Worm (Caenorhabditis elegans) whole organism, L3 larva: ENCODE measurements around the gene glb-29.
A peak's percentile ranks its signal among the peaks of the same experiment; 100 is the strongest.

Experiments
- R02D3.7 ChIP-seq: fragments of 150-350 bp; optimal IDR thresholded peaks from 2 replicates; lab custom pipeline; 2014; ENCODE audit warnings: missing biosample characterization, missing genetic modification characterization
- ZK546.5 ChIP-seq: sonication (generic microtip); optimal IDR thresholded peaks from 2 replicates; lab custom pipeline; 2017; ENCODE audit warnings: missing biosample characterization, missing genetic modification characterization
- ama-1 ChIP-seq: fragments of 150-350 bp; optimal IDR thresholded peaks from 2 replicates; lab custom pipeline; 2018
- ceh-28 ChIP-seq: fragments of 150-350 bp; optimal IDR thresholded peaks from 2 replicates; lab custom pipeline; 2014; ENCODE audit warnings: missing biosample characterization, missing genetic modification reagents, missing genetic modification characterization
- ceh-82 ChIP-seq: fragments of 150-350 bp; optimal IDR thresholded peaks from 2 replicates; lab custom pipeline; 2014; ENCODE audit warnings: missing biosample characterization, missing genetic modification characterization
- ceh-9 ChIP-seq: sonication (generic microtip); optimal IDR thresholded peaks from 2 replicates; lab custom pipeline; 2018; ENCODE audit warnings: missing biosample characterization, missing genetic modification characterization
- daf-12 ChIP-seq: fragments of 150-350 bp; optimal IDR thresholded peaks from 2 replicates; lab custom pipeline; 2014; ENCODE audit warnings: missing biosample characterization, missing genetic modification reagents, missing genetic modification characterization
- egl-5 ChIP-seq: fragments of 150-350 bp; optimal IDR thresholded peaks from 2 replicates; lab custom pipeline; 2017; ENCODE audit warnings: missing biosample characterization, missing genetic modification reagents, missing genetic modification characterization, inconsistent platforms
- elt-1 ChIP-seq: fragments of 150-350 bp; optimal IDR thresholded peaks from 2 replicates; lab custom pipeline; 2014; ENCODE audit warnings: missing biosample characterization, missing genetic modification characterization
- elt-2 ChIP-seq: sonication (generic microtip); optimal IDR thresholded peaks from 2 replicates; lab custom pipeline; 2016; ENCODE audit warnings: missing genetic modification reagents, mild to moderate bottlenecking, missing genetic modification characterization, missing compliant biosample characterization
- eor-1 ChIP-seq, 2 experiments: fragments of 150-350 bp; optimal IDR thresholded peaks; 2 replicates each; lab custom pipeline; 2014 to 2018; ENCODE audit warnings: missing biosample characterization in 2 of 2, missing genetic modification characterization in 2 of 2
- fkh-10 ChIP-seq: sonication (generic microtip); optimal IDR thresholded peaks from 2 replicates; lab custom pipeline; 2017; ENCODE audit warnings: missing biosample characterization, missing genetic modification reagents, missing genetic modification characterization
- fos-1 ChIP-seq: fragments of 150-350 bp; optimal IDR thresholded peaks from 2 replicates; lab custom pipeline; 2014; ENCODE audit warnings: missing biosample characterization, missing genetic modification characterization
- hmg-11 ChIP-seq: sonication (generic microtip); optimal IDR thresholded peaks from 2 replicates; lab custom pipeline; 2016; ENCODE audit warnings: missing genetic modification characterization, missing compliant biosample characterization
- jun-1 ChIP-seq: fragments of 150-350 bp; optimal IDR thresholded peaks from 2 replicates; lab custom pipeline; 2014; ENCODE audit warnings: missing biosample characterization, missing genetic modification reagents, missing genetic modification characterization
- lin-15B ChIP-seq: fragments of 150-350 bp; optimal IDR thresholded peaks from 2 replicates; lab custom pipeline; 2014; ENCODE audit warnings: missing biosample characterization, missing genetic modification characterization
- lin-39 ChIP-seq: fragments of 150-350 bp; optimal IDR thresholded peaks from 2 replicates; lab custom pipeline; 2018; ENCODE audit warnings: missing biosample characterization, missing genetic modification reagents, missing genetic modification characterization
- lsy-12 ChIP-seq: sonication (generic microtip); optimal IDR thresholded peaks from 2 replicates; lab custom pipeline; 2016; ENCODE audit warnings: mild to moderate bottlenecking, missing genetic modification characterization, missing compliant biosample characterization
- mdl-1 ChIP-seq: fragments of 150-350 bp; optimal IDR thresholded peaks from 2 replicates; lab custom pipeline; 2014; ENCODE audit warnings: missing biosample characterization, missing genetic modification characterization
- nfya-1 ChIP-seq: sonication (generic microtip); optimal IDR thresholded peaks from 2 replicates; lab custom pipeline; 2017; ENCODE audit warnings: missing genetic modification characterization, mild to moderate bottlenecking, missing compliant biosample characterization, antibody characterized with exemption, moderate library complexity; ENCODE audit not compliant: insufficient read depth
- nhr-23 ChIP-seq: fragments of 150-350 bp; optimal IDR thresholded peaks from 2 replicates; lab custom pipeline; 2014; ENCODE audit warnings: missing biosample characterization, missing genetic modification reagents, missing genetic modification characterization
- nhr-237 ChIP-seq: fragments of 150-350 bp; optimal IDR thresholded peaks from 2 replicates; lab custom pipeline; 2014; ENCODE audit warnings: missing biosample characterization, missing genetic modification characterization
- nhr-25 ChIP-seq: sonication (generic microtip); optimal IDR thresholded peaks from 2 replicates; lab custom pipeline; 2017; ENCODE audit warnings: missing biosample characterization, missing genetic modification characterization
- nhr-43 ChIP-seq: sonication (generic microtip); optimal IDR thresholded peaks from 2 replicates; lab custom pipeline; 2016; ENCODE audit warnings: mild to moderate bottlenecking, missing genetic modification characterization, missing compliant biosample characterization; ENCODE audit not compliant: poor library complexity, severe bottlenecking
- nhr-67 ChIP-seq: fragments of 150-350 bp; optimal IDR thresholded peaks from 2 replicates; lab custom pipeline; 2014; ENCODE audit warnings: missing biosample characterization, missing genetic modification characterization
- nhr-76 ChIP-seq: fragments of 150-350 bp; sonication (generic microtip); optimal IDR thresholded peaks from 5 replicates; lab custom pipeline; 2014; ENCODE audit warnings: missing biosample characterization, missing genetic modification characterization
- pqm-1 ChIP-seq: fragments of 150-350 bp; optimal IDR thresholded peaks from 2 replicates; lab custom pipeline; 2017; ENCODE audit warnings: missing biosample characterization, missing genetic modification characterization, inconsistent platforms
- sea-2 ChIP-seq: fragments of 150-350 bp; sonication (generic microtip); optimal IDR thresholded peaks from 4 replicates; lab custom pipeline; 2014; ENCODE audit warnings: missing biosample characterization, missing genetic modification reagents, missing genetic modification characterization
- skn-1 ChIP-seq: fragments of 150-350 bp; optimal IDR thresholded peaks from 2 replicates; lab custom pipeline; 2014; ENCODE audit warnings: missing biosample characterization, missing genetic modification characterization
- snpc-4 ChIP-seq: fragments of 150-350 bp; optimal IDR thresholded peaks from 2 replicates; lab custom pipeline; 2014; ENCODE audit warnings: missing biosample characterization, missing genetic modification characterization
- zag-1 ChIP-seq: fragments of 150-350 bp; optimal IDR thresholded peaks from 2 replicates; lab custom pipeline; 2014; ENCODE audit warnings: missing biosample characterization, missing genetic modification characterization
- ztf-11 ChIP-seq: fragments of 150-350 bp; optimal IDR thresholded peaks from 2 replicates; lab custom pipeline; 2014; ENCODE audit warnings: missing biosample characterization, missing genetic modification characterization

glb-29 gene

ce11 chrII:11967507-11968127 lies 41.3 kb upstream of the glb-29 start, which contains the start of gene W03C9.5 (continued):
- TF ChIP-seq nhr-67 (tag; lab: Kevin White, UChicago) (no peak), R02D3.7 (tag; lab: Kevin White, UChicago) (peak; percentile 78), jun-1 (tag; lab: Kevin White, UChicago) (peak; percentile 93), elt-2 (tag; lab: Kevin White, UChicago) (peak; percentile 77), skn-1 (peak; percentile 63), daf-12 (tag; lab: Kevin White, UChicago) (no peak), lin-15B (tag; lab: Kevin White, UChicago) (peak; percentile 98), hmg-11 (peak; percentile 20), fkh-10 (GFP tag; lab: Kevin White, UChicago) (peak; percentile 87), mdl-1 (tag; lab: Kevin White, UChicago) (peak; percentile 79), snpc-4 (tag; lab: Kevin White, UChicago) (peak; percentile 83), ceh-82 (peak; percentile 17)
- TF ChIP-seq, all 47 proteins: peak for 33

- TF ChIP-seq nhr-76 (tag; lab: Kevin White, UChicago), result no peak
- TF ChIP-seq ztf-11 (tag; lab: Kevin White, UChicago), result no peak
- TF ChIP-seq ama-1, result no peak
- TF ChIP-seq nfya-1 (tag; lab: Kevin White, UChicago), result no peak
- no peak for TF ChIP-seq nhr-25 (tag; lab: Kevin White, UChicago)
- no peak for TF ChIP-seq elt-2 (tag; lab: Kevin White, UChicago)
- no peak for TF ChIP-seq nhr-67 (tag; lab: Kevin White, UChicago)
- no peak for TF ChIP-seq jun-1 (tag; lab: Kevin White, UChicago)
- no peak for TF ChIP-seq lin-15B (tag; lab: Kevin White, UChicago)
- TF ChIP-seq zag-1 (tag; lab: Kevin White, UChicago), result no peak
- TF ChIP-seq daf-12 (tag; lab: Kevin White, UChicago), result no peak
Measured at ce11 chrII:11968275-11968674, 40.6 kb upstream of the glb-29 start, which contains the start of gene mex-1. TSS of gene mex-1 (plus strand) at chrII:11968637.

- TF ChIP-seq egl-5 (tag; lab: Kevin White, UChicago) (no peak), daf-12 (tag; lab: Kevin White, UChicago) (no peak), lin-39 (tag; lab: Kevin White, UChicago) (no peak), nfya-1 (tag; lab: Kevin White, UChicago) (no peak), sea-2 (no peak)
Measured at ce11 chrII:11969033-11969432, 39.8 kb upstream of the glb-29 start.

- TF ChIP-seq nfya-1 (tag; lab: Kevin White, UChicago), result peak; percentile 70
- no peak for TF ChIP-seq fkh-10 (GFP tag; lab: Kevin White, UChicago)
- no peak for TF ChIP-seq egl-5 (tag; lab: Kevin White, UChicago)
- no peak for TF ChIP-seq ceh-82
Measured at ce11 chrII:11971009-11971636, 37.7 kb upstream of the glb-29 start.

ce11 chrII:11972266-11972665 lies 36.6 kb upstream of the glb-29 start:
- TF ChIP-seq ZK546.5 (tag; lab: Kevin White, UChicago), result no peak
- TF ChIP-seq eor-1 (tag; optimal IDR thresholded peaks at IDR 0.05; lab: Kevin White, UChicago), result no peak
- no peak for TF ChIP-seq nhr-43 (tag; lab: Kevin White, UChicago)

ce11 chrII:11973632-11974031 lies 35.2 kb upstream of the glb-29 start, which contains the start of gene acbp-6:
TSS of gene acbp-6 (minus strand) at chrII:11973732.
- no peak for TF ChIP-seq ceh-28
- no peak for TF ChIP-seq snpc-4 (tag; lab: Kevin White, UChicago)
- TF ChIP-seq lin-39 (tag; lab: Kevin White, UChicago), result no peak
- TF ChIP-seq fkh-10 (GFP tag; lab: Kevin White, UChicago), result no peak
- no peak for TF ChIP-seq fos-1 (tag; lab: Kevin White, UChicago)
- no peak for TF ChIP-seq elt-1 (tag; lab: Kevin White, UChicago)
- TF ChIP-seq nhr-237 (tag; lab: Kevin White, UChicago), result no peak
- TF ChIP-seq mdl-1 (tag; lab: Kevin White, UChicago), result no peak
- no peak for TF ChIP-seq R02D3.7 (tag; lab: Kevin White, UChicago)
- TF ChIP-seq sea-2, result no peak
- TF ChIP-seq nhr-25 (tag; lab: Kevin White, UChicago), result no peak
- no peak for TF ChIP-seq ceh-9 (tag; lab: Kevin White, UChicago)
- no peak for TF ChIP-seq ZK546.5 (tag; lab: Kevin White, UChicago)
- no peak for TF ChIP-seq zag-1 (tag; lab: Kevin White, UChicago)
- no peak for TF ChIP-seq lsy-12
- TF ChIP-seq nfya-1 (tag; lab: Kevin White, UChicago), result no peak
- TF ChIP-seq ztf-11 (tag; lab: Kevin White, UChicago), result no peak
- TF ChIP-seq nhr-23 (tag; lab: Kevin White, UChicago), result no peak
- no peak for TF ChIP-seq pqm-1 (tag; lab: Kevin White, UChicago)
